Worm (Caenorhabditis elegans) whole organism, L4 larva: Measurements from ENCODE around the gene rpl-16.

Experiments used
- F37D6.2 ChIP-seq: sonication (generic microtip); optimal IDR thresholded peaks from 2 replicates; lab custom pipeline; 2016; ENCODE audit warnings: mild to moderate bottlenecking, missing genetic modification characterization, missing compliant biosample characterization
- R02D3.7 ChIP-seq: fragments of 150-350 bp; sonication (generic microtip); optimal IDR thresholded peaks from 3 replicates; lab custom pipeline; 2014; ENCODE audit warnings: missing biosample characterization, missing genetic modification characterization
- aha-1 ChIP-seq: fragments of 150-350 bp; peaks from one replicate; lab custom pipeline; 2014; ENCODE audit warnings: missing biosample characterization, missing genetic modification characterization
- arid-1 ChIP-seq: fragments of 200-800 bp; sonication (Bioruptor generic); conservative IDR thresholded peaks from 2 replicates; pipeline ENCODE4 v1.3.6; 2022; ENCODE audit warnings: missing genetic modification reagents, missing genetic modification characterization, missing compliant biosample characterization
- ceh-28 ChIP-seq: fragments of 150-350 bp; optimal IDR thresholded peaks from 2 replicates; lab custom pipeline; 2014; ENCODE audit warnings: missing biosample characterization, missing genetic modification reagents, missing genetic modification characterization
- ces-1 ChIP-seq: fragments of 150-350 bp; sonication (generic microtip); optimal IDR thresholded peaks from 4 replicates; lab custom pipeline; 2014; ENCODE audit warnings: missing biosample characterization, missing genetic modification reagents, missing genetic modification characterization
- cey-2 ChIP-seq: sonication (generic microtip); optimal IDR thresholded peaks from 3 replicates; lab custom pipeline; 2017; ENCODE audit warnings: missing genetic modification characterization, mild to moderate bottlenecking, missing compliant biosample characterization, antibody characterized with exemption, borderline replicate concordance; ENCODE audit not compliant: insufficient read depth
- ctbp-1 ChIP-seq: fragments of 200-800 bp; sonication (Bioruptor generic); IDR thresholded peaks from 2 replicates; pipeline ENCODE4 v1.3.6; 2022; ENCODE audit warnings: missing genetic modification reagents, missing genetic modification characterization, missing compliant biosample characterization
- daf-16 ChIP-seq, 3 experiments: sonication (generic microtip); optimal IDR thresholded peaks; 2 replicates each; lab custom pipeline; 2016 to 2017; ENCODE audit warnings: missing genetic modification characterization in 3 of 3, missing genetic modification reagents in 3 of 3, mild to moderate bottlenecking in 2 of 3, missing compliant biosample characterization in 2 of 3, missing biosample characterization in 1 of 3, moderate library complexity in 1 of 3
- dmd-6 ChIP-seq: fragments of 200-800 bp; sonication (Bioruptor generic); IDR thresholded peaks from 2 replicates; pipeline ENCODE4 v1.3.6; 2022; ENCODE audit warnings: missing genetic modification reagents, missing genetic modification characterization, missing compliant biosample characterization
- dpl-1 ChIP-seq: fragments of 150-350 bp; optimal IDR thresholded peaks from 2 replicates; lab custom pipeline; 2014; ENCODE audit warnings: missing biosample characterization, missing genetic modification reagents, missing genetic modification characterization
- dve-1 ChIP-seq: sonication (generic microtip); optimal IDR thresholded peaks from 2 replicates; lab custom pipeline; 2017; ENCODE audit warnings: antibody characterized with exemption, mild to moderate bottlenecking, missing genetic modification characterization, missing compliant biosample characterization; ENCODE audit not compliant: insufficient read depth
- egl-27 ChIP-seq: sonication (generic microtip); optimal IDR thresholded peaks from 3 replicates; lab custom pipeline; 2017; ENCODE audit warnings: missing biosample characterization, missing genetic modification reagents, missing genetic modification characterization
- fkh-10 ChIP-seq: fragments of 150-350 bp; optimal IDR thresholded peaks from 2 replicates; lab custom pipeline; 2014; ENCODE audit warnings: missing biosample characterization, missing genetic modification reagents, missing genetic modification characterization
- fos-1 ChIP-seq: fragments of 150-350 bp; optimal IDR thresholded peaks from 2 replicates; lab custom pipeline; 2014; ENCODE audit warnings: missing biosample characterization, missing genetic modification characterization
- hlh-11 ChIP-seq: fragments of 200-800 bp; sonication (Bioruptor generic); optimal IDR thresholded peaks from 2 replicates; lab custom pipeline; 2018; ENCODE audit warnings: mild to moderate bottlenecking, missing genetic modification characterization, missing compliant biosample characterization
- hlh-30 ChIP-seq: sonication (generic microtip); optimal IDR thresholded peaks from 2 replicates; lab custom pipeline; 2017; ENCODE audit warnings: antibody characterized with exemption, mild to moderate bottlenecking, missing genetic modification characterization, missing compliant biosample characterization; ENCODE audit not compliant: insufficient read depth
- hmg-1.1 ChIP-seq: fragments of 200-800 bp; sonication (Bioruptor generic); IDR thresholded peaks from 2 replicates; pipeline ENCODE4 v1.3.6; 2022; ENCODE audit warnings: missing genetic modification reagents, missing genetic modification characterization, missing compliant biosample characterization
- jun-1 ChIP-seq: fragments of 150-350 bp; optimal IDR thresholded peaks from 2 replicates; lab custom pipeline; 2014; ENCODE audit warnings: missing biosample characterization, missing genetic modification reagents, missing genetic modification characterization
- lin-13 ChIP-seq: fragments of 150-350 bp; optimal IDR thresholded peaks from 2 replicates; lab custom pipeline; 2014; ENCODE audit warnings: missing biosample characterization, missing genetic modification reagents, missing genetic modification characterization
- lin-38 ChIP-seq: fragments of 200-800 bp; sonication (Bioruptor generic); IDR thresholded peaks from 2 replicates; pipeline ENCODE4 v1.3.6; 2022; ENCODE audit warnings: missing genetic modification reagents, missing genetic modification characterization, missing compliant biosample characterization
- lir-3 ChIP-seq: sonication (generic microtip); optimal IDR thresholded peaks from 2 replicates; lab custom pipeline; 2016; ENCODE audit warnings: mild to moderate bottlenecking, missing genetic modification characterization, missing compliant biosample characterization
- lsy-2 ChIP-seq, 2 experiments: fragments of 150-350 bp in 1 of 2; sonication (generic microtip) in 1 of 2; optimal IDR thresholded peaks; 2 replicates each; lab custom pipeline; 2014 to 2017; ENCODE audit warnings: missing biosample characterization in 2 of 2, missing genetic modification characterization in 2 of 2
- madf-9 ChIP-seq: fragments of 200-800 bp; sonication (Bioruptor generic); conservative IDR thresholded peaks from 2 replicates; pipeline ENCODE4 v1.3.6; 2022; ENCODE audit warnings: missing genetic modification reagents, missing genetic modification characterization, missing compliant biosample characterization
- mep-1 ChIP-seq: fragments of 150-350 bp; sonication (generic microtip); optimal IDR thresholded peaks from 3 replicates; lab custom pipeline; 2014; ENCODE audit warnings: missing biosample characterization, missing genetic modification characterization
- mes-2 ChIP-seq: sonication (generic microtip); optimal IDR thresholded peaks from 2 replicates; lab custom pipeline; 2016; ENCODE audit warnings: missing genotype, mild to moderate bottlenecking, missing genetic modification characterization, missing compliant biosample characterization; ENCODE audit not compliant: poor library complexity, severe bottlenecking
- nhr-25 ChIP-seq: sonication (generic microtip); optimal IDR thresholded peaks from 2 replicates; lab custom pipeline; 2017; ENCODE audit warnings: missing genetic modification characterization, mild to moderate bottlenecking, missing compliant biosample characterization, antibody characterized with exemption, moderate library complexity, borderline replicate concordance; ENCODE audit not compliant: insufficient read depth
- nhr-28 ChIP-seq: fragments of 150-350 bp; optimal IDR thresholded peaks from 2 replicates; lab custom pipeline; 2014; ENCODE audit warnings: missing biosample characterization, missing genetic modification characterization
- nhr-48 ChIP-seq: sonication (generic microtip); optimal IDR thresholded peaks from 2 replicates; lab custom pipeline; 2016; ENCODE audit warnings: mild to moderate bottlenecking, missing genetic modification characterization, missing compliant biosample characterization
- rbr-2 ChIP-seq: sonication (generic microtip); optimal IDR thresholded peaks from 2 replicates; lab custom pipeline; 2016; ENCODE audit warnings: missing genotype, missing genetic modification characterization, missing compliant biosample characterization
- set-16 ChIP-seq: fragments of 200-800 bp; sonication (Bioruptor generic); IDR thresholded peaks from 2 replicates; pipeline ENCODE4 v1.3.6; 2022; ENCODE audit warnings: missing genetic modification reagents, missing genetic modification characterization, missing compliant biosample characterization
- snpc-1.2 ChIP-seq: fragments of 200-800 bp; sonication (Bioruptor generic); IDR thresholded peaks from 2 replicates; pipeline ENCODE4 v1.3.6; 2022; ENCODE audit warnings: missing genetic modification reagents, missing genetic modification characterization, missing compliant biosample characterization
- unc-130 ChIP-seq: sonication (generic microtip); optimal IDR thresholded peaks from 2 replicates; lab custom pipeline; 2016; ENCODE audit warnings: missing genetic modification reagents, missing genetic modification characterization, missing compliant biosample characterization
- unc-62 ChIP-seq, 3 experiments: fragments of 150-350 bp in 1 of 3; sonication (generic microtip); optimal IDR thresholded peaks in 2 of 3; peaks in 1 of 3; 1 replicate in 1 of 3; 2 replicates in 2 of 3; lab custom pipeline; 2014 to 2017; ENCODE audit warnings: missing biosample characterization in 3 of 3, missing genetic modification characterization in 3 of 3, missing genetic modification reagents in 3 of 3, missing genotype in 1 of 3
- zfp-2 ChIP-seq: sonication (generic microtip); optimal IDR thresholded peaks from 2 replicates; lab custom pipeline; 2016; ENCODE audit warnings: mild to moderate bottlenecking, missing genetic modification characterization, missing compliant biosample characterization
- zfp-3 ChIP-seq: fragments of 200-800 bp; sonication (Bioruptor generic); conservative IDR thresholded peaks from 2 replicates; pipeline ENCODE4 v1.3.6; 2022; ENCODE audit warnings: missing genetic modification reagents, missing genetic modification characterization, missing compliant biosample characterization
- ztf-11 ChIP-seq: fragments of 150-350 bp; optimal IDR thresholded peaks from 2 replicates; lab custom pipeline; 2014; ENCODE audit warnings: missing biosample characterization, missing genetic modification characterization

The rpl-16 gene

ce11 chrIII:3534185-3534584 is 30.8 kb upstream of the rpl-16 start:
- TF ChIP-seq lin-38 (GFP tag; lab: Robert Waterston, UW) (peak; percentile 23; the same call in 1 of the 2 replicates), unc-130 (GFP tag; lab: Kevin White, UChicago) (no peak), ztf-11 (tag; lab: Kevin White, UChicago) (no peak), egl-27 (tag; lab: Kevin White, UChicago) (no peak), dve-1 (no peak), snpc-1.2 (GFP tag; lab: Robert Waterston, UW) (no peak), zfp-3 (GFP tag; lab: Robert Waterston, UW) (no peak)

ce11 chrIII:3532035-3532434 is 28.6 kb upstream of the rpl-16 start:
- TF ChIP-seq jun-1 (tag; lab: Kevin White, UChicago) (no peak), mes-2 (tag; lab: Kevin White, UChicago) (peak; percentile 53), set-16 (GFP tag; lab: Robert Waterston, UW) (no peak), unc-62 (GFP tag; optimal IDR thresholded peaks at IDR 0.05 in 1 of 2; lab: Kevin White, UChicago) (peak in 1 of 2 experiments; percentile 63), unc-62 (tag; optimal IDR thresholded peaks at IDR 0.05; lab: Kevin White, UChicago) (no peak), zfp-2 (tag; lab: Kevin White, UChicago) (no peak), ctbp-1 (GFP tag; lab: Robert Waterston, UW) (0 out of 2 replicates have a peak, but pooled peaks have one; percentile 44), lin-38 (GFP tag; lab: Robert Waterston, UW) (peak; percentile 32), fos-1 (no peak), ceh-28 (tag; lab: Kevin White, UChicago) (peak; percentile 36), hlh-30 (tag; lab: Kevin White, UChicago) (peak; percentile 77), R02D3.7 (tag; lab: Kevin White, UChicago) (no peak), dve-1 (peak; percentile 25), arid-1 (no peak), dmd-6 (GFP tag; lab: Robert Waterston, UW) (peak; percentile 38; the same call in 1 of the 2 replicates), aha-1 (peak; percentile 65), ces-1 (GFP tag; lab: Kevin White, UChicago) (no peak), hmg-1.1 (peak; percentile 75), rbr-2 (peak; percentile 71), lir-3 (tag; lab: Kevin White, UChicago) (no peak), F37D6.2 (tag; lab: Kevin White, UChicago) (peak; percentile 15), cey-2 (no peak), madf-9 (GFP tag; lab: Robert Waterston, UW) (0 out of 2 replicates have a peak, but pooled peaks have one; percentile 12), lsy-2 (tag; optimal IDR thresholded peaks at IDR 0.05; lab: Kevin White, UChicago) (peak; percentile 57 to 62), hlh-11 (tag; lab: Kevin White, UChicago) (peak; percentile 51), daf-16 (GFP tag; optimal IDR thresholded peaks at IDR 0.05; lab: Kevin White, UChicago) (no peak), daf-16 (tag; optimal IDR thresholded peaks at IDR 0.05; lab: Kevin White, UChicago) (peak; percentile 17), nhr-48 (tag; lab: Kevin White, UChicago) (no peak), lin-13 (peak; percentile 18), dpl-1 (GFP tag; lab: Kevin White, UChicago) (peak; percentile 31), nhr-28 (tag; lab: Kevin White, UChicago) (peak; percentile 53), fkh-10 (GFP tag; lab: Kevin White, UChicago) (no peak), mep-1 (tag; lab: Kevin White, UChicago) (peak; percentile 71), nhr-25 (tag; lab: Kevin White, UChicago) (no peak)
